Worm (Caenorhabditis elegans) whole organism, L1 larva: ENCODE results near the gene riok-3.

ENCODE experiments used
- C04F5.9 ChIP-seq: sonication (generic microtip); optimal IDR thresholded peaks from 2 replicates; lab custom pipeline; 2016; ENCODE audit warnings: missing genetic modification characterization, missing compliant biosample characterization
- Y116A8C.19 ChIP-seq: sonication (generic microtip); optimal IDR thresholded peaks from 2 replicates; lab custom pipeline; 2016; ENCODE audit warnings: missing compliant biosample characterization, missing genetic modification characterization, borderline replicate concordance
- alr-1 ChIP-seq: fragments of 200-800 bp; sonication (Bioruptor generic); optimal IDR thresholded peaks from 2 replicates; lab custom pipeline; 2018; ENCODE audit warnings: borderline replicate concordance, mild to moderate bottlenecking, missing genetic modification characterization, missing compliant biosample characterization
- aly-2 ChIP-seq: fragments of 150-350 bp; optimal IDR thresholded peaks from 2 replicates; lab custom pipeline; 2014; ENCODE audit warnings: missing biosample characterization, missing genetic modification characterization
- ama-1 ChIP-seq: fragments of 150-350 bp; optimal IDR thresholded peaks from 2 replicates; lab custom pipeline; 2014
- ceh-63 ChIP-seq: fragments of 200-800 bp; sonication (Bioruptor generic); optimal IDR thresholded peaks from 2 replicates; lab custom pipeline; 2018; ENCODE audit warnings: mild to moderate bottlenecking, missing genetic modification characterization, missing compliant biosample characterization
- ceh-82 ChIP-seq, 3 experiments: fragments of 150-350 bp in 1 of 3; sonication (generic microtip) in 2 of 3; optimal IDR thresholded peaks; 2 replicates each; lab custom pipeline; 2014 to 2017; ENCODE audit warnings: missing biosample characterization in 3 of 3, missing genetic modification characterization in 3 of 3
- ceh-88 ChIP-seq: fragments of 200-800 bp; sonication (Bioruptor generic); IDR thresholded peaks from 2 replicates; pipeline ENCODE4 v1.3.6; 2022; ENCODE audit warnings: missing genetic modification characterization, missing compliant biosample characterization
- ceh-90 ChIP-seq: sonication (generic microtip); optimal IDR thresholded peaks from 2 replicates; lab custom pipeline; 2016; ENCODE audit warnings: missing genetic modification characterization, missing compliant biosample characterization
- ces-1 ChIP-seq: fragments of 150-350 bp; optimal IDR thresholded peaks from 2 replicates; lab custom pipeline; 2014; ENCODE audit warnings: missing biosample characterization, missing genetic modification reagents, missing genetic modification characterization
- dpl-1 ChIP-seq, 3 experiments: fragments of 150-350 bp in 2 of 3; sonication (generic microtip) in 1 of 3; optimal IDR thresholded peaks; 2 replicates each; lab custom pipeline; 2014 to 2017; ENCODE audit warnings: missing biosample characterization in 3 of 3, missing genetic modification characterization in 3 of 3, missing genetic modification reagents in 3 of 3
- dsc-1 ChIP-seq: sonication (generic microtip); optimal IDR thresholded peaks from 2 replicates; lab custom pipeline; 2016; ENCODE audit warnings: mild to moderate bottlenecking, missing genetic modification characterization, missing compliant biosample characterization
- efl-1 ChIP-seq, 4 experiments: fragments of 150-350 bp; optimal IDR thresholded peaks in 3 of 4; peaks in 1 of 4; 1 replicate in 1 of 4; 2 replicates in 3 of 4; lab custom pipeline; 2014; ENCODE audit warnings: missing biosample characterization in 2 of 4, missing genetic modification characterization in 2 of 4, missing genetic modification reagents in 2 of 4
- efl-3 ChIP-seq: fragments of 200-800 bp; sonication (Bioruptor generic); optimal IDR thresholded peaks from 2 replicates; lab custom pipeline; 2018; ENCODE audit warnings: mild to moderate bottlenecking, missing genetic modification characterization, missing compliant biosample characterization
- egl-13 ChIP-seq: sonication (generic microtip); optimal IDR thresholded peaks from 2 replicates; lab custom pipeline; 2016; ENCODE audit warnings: missing genotype, missing genetic modification reagents, missing genetic modification characterization, missing compliant biosample characterization
- egl-27 ChIP-seq, 2 experiments: fragments of 150-350 bp in 1 of 2; sonication (generic microtip); optimal IDR thresholded peaks; 3 replicates each; lab custom pipeline; 2017 to 2018; ENCODE audit warnings: missing biosample characterization in 2 of 2, missing genetic modification characterization in 2 of 2, missing genetic modification reagents in 2 of 2
- elt-3 ChIP-seq, 6 experiments: fragments of 150-350 bp in 1 of 6; sonication (generic microtip); optimal IDR thresholded peaks; 2 replicates each; lab custom pipeline; 2017 to 2018; ENCODE audit warnings: missing biosample characterization in 6 of 6, missing genetic modification characterization in 6 of 6, inconsistent platforms in 1 of 6
- ets-5 ChIP-seq: fragments of 200-800 bp; sonication (Bioruptor generic); IDR thresholded peaks from 2 replicates; pipeline ENCODE4 v1.3.6; 2022; ENCODE audit warnings: missing genetic modification characterization, missing compliant biosample characterization
- fkh-4 ChIP-seq: sonication (generic microtip); optimal IDR thresholded peaks from 2 replicates; lab custom pipeline; 2016; ENCODE audit warnings: missing compliant biosample characterization, missing genetic modification characterization, borderline replicate concordance
- fkh-8 ChIP-seq: sonication (generic microtip); optimal IDR thresholded peaks from 2 replicates; lab custom pipeline; 2016; ENCODE audit warnings: mild to moderate bottlenecking, missing genetic modification characterization, missing compliant biosample characterization
- fos-1 ChIP-seq: fragments of 150-350 bp; optimal IDR thresholded peaks from 2 replicates; lab custom pipeline; 2014; ENCODE audit warnings: missing biosample characterization, missing genetic modification characterization
- grh-1 ChIP-seq: fragments of 200-800 bp; sonication (Bioruptor generic); IDR thresholded peaks from 2 replicates; pipeline ENCODE4 v1.3.6; 2022; ENCODE audit warnings: missing genetic modification reagents, missing genetic modification characterization, missing compliant biosample characterization
- hlh-17 ChIP-seq: fragments of 200-800 bp; sonication (Bioruptor generic); optimal IDR thresholded peaks from 2 replicates; lab custom pipeline; 2018; ENCODE audit warnings: missing genetic modification characterization, mild to moderate bottlenecking, missing compliant biosample characterization, moderate library complexity, borderline replicate concordance
- hpl-2 ChIP-seq: fragments of 150-350 bp; optimal IDR thresholded peaks from 2 replicates; lab custom pipeline; 2014; ENCODE audit warnings: missing biosample characterization, missing genetic modification reagents, missing genetic modification characterization
- irx-1 ChIP-seq: sonication (generic microtip); optimal IDR thresholded peaks from 2 replicates; lab custom pipeline; 2016; ENCODE audit warnings: missing genetic modification characterization, missing compliant biosample characterization
- lin-14 ChIP-seq: fragments of 200-800 bp; sonication (Bioruptor generic); optimal IDR thresholded peaks from 2 replicates; lab custom pipeline; 2018; ENCODE audit warnings: mild to moderate bottlenecking, missing genetic modification characterization, moderate library complexity, missing compliant biosample characterization
- lin-15B ChIP-seq: fragments of 150-350 bp; sonication (generic microtip); optimal IDR thresholded peaks from 3 replicates; lab custom pipeline; 2014; ENCODE audit warnings: missing biosample characterization, missing genetic modification characterization
- lir-3 ChIP-seq: sonication (generic microtip); optimal IDR thresholded peaks from 2 replicates; lab custom pipeline; 2016; ENCODE audit warnings: mild to moderate bottlenecking, missing genetic modification characterization, moderate library complexity, missing compliant biosample characterization; ENCODE audit not compliant: poor library complexity
- mdl-1 ChIP-seq, 2 experiments: fragments of 150-350 bp; optimal IDR thresholded peaks; 2 replicates each; lab custom pipeline; 2014 to 2017; ENCODE audit warnings: missing biosample characterization in 2 of 2, missing genetic modification characterization in 2 of 2, inconsistent platforms in 1 of 2
- mef-2 ChIP-seq: fragments of 150-350 bp; optimal IDR thresholded peaks from 2 replicates; lab custom pipeline; 2014; ENCODE audit warnings: missing biosample characterization, missing genetic modification characterization
- mep-1 ChIP-seq: fragments of 150-350 bp; optimal IDR thresholded peaks from 2 replicates; lab custom pipeline; 2014; ENCODE audit warnings: missing biosample characterization, missing genetic modification characterization
- nhr-12 ChIP-seq: sonication (generic microtip); optimal IDR thresholded peaks from 2 replicates; lab custom pipeline; 2017; ENCODE audit warnings: missing biosample characterization, missing genetic modification characterization
- nhr-20 ChIP-seq: sonication (generic microtip); optimal IDR thresholded peaks from 2 replicates; lab custom pipeline; 2016; ENCODE audit warnings: mild to moderate bottlenecking, missing genetic modification characterization, missing compliant biosample characterization
- nhr-237 ChIP-seq: fragments of 150-350 bp; optimal IDR thresholded peaks from 2 replicates; lab custom pipeline; 2014; ENCODE audit warnings: missing biosample characterization, missing genetic modification characterization
- nhr-47 ChIP-seq: sonication (generic microtip); optimal IDR thresholded peaks from 2 replicates; lab custom pipeline; 2016; ENCODE audit warnings: mild to moderate bottlenecking, missing genetic modification characterization, moderate library complexity, missing compliant biosample characterization
- nhr-76 ChIP-seq: sonication (generic microtip); optimal IDR thresholded peaks from 2 replicates; lab custom pipeline; 2017; ENCODE audit warnings: missing biosample characterization, missing genetic modification characterization
- nhr-77 ChIP-seq: fragments of 150-350 bp; optimal IDR thresholded peaks from 2 replicates; lab custom pipeline; 2014; ENCODE audit warnings: missing biosample characterization, missing genetic modification characterization
- nhr-90 ChIP-seq: sonication (generic microtip); optimal IDR thresholded peaks from 2 replicates; lab custom pipeline; 2016; ENCODE audit warnings: mild to moderate bottlenecking, missing genetic modification characterization, missing compliant biosample characterization; ENCODE audit not compliant: poor library complexity
- pag-3 ChIP-seq: sonication (generic microtip); optimal IDR thresholded peaks from 2 replicates; lab custom pipeline; 2017; ENCODE audit warnings: missing genetic modification characterization, mild to moderate bottlenecking, missing compliant biosample characterization, antibody characterized with exemption, borderline replicate concordance; ENCODE audit not compliant: insufficient read depth
- pax-3 ChIP-seq: fragments of 200-800 bp; sonication (Bioruptor generic); optimal IDR thresholded peaks from 2 replicates; lab custom pipeline; 2018; ENCODE audit warnings: mild to moderate bottlenecking, missing genetic modification characterization, moderate library complexity, missing compliant biosample characterization
- pqm-1 ChIP-seq: sonication (generic microtip); optimal IDR thresholded peaks from 3 replicates; lab custom pipeline; 2017; ENCODE audit warnings: missing biosample characterization, missing genetic modification characterization
- skn-1 ChIP-seq: fragments of 150-350 bp; optimal IDR thresholded peaks from 2 replicates; lab custom pipeline; 2014; ENCODE audit warnings: missing biosample characterization, missing genetic modification characterization
- sox-4 ChIP-seq: sonication (generic microtip); optimal IDR thresholded peaks from 2 replicates; lab custom pipeline; 2016; ENCODE audit warnings: missing genetic modification characterization, missing compliant biosample characterization
- sptf-1 ChIP-seq: fragments of 150-350 bp; optimal IDR thresholded peaks from 2 replicates; lab custom pipeline; 2014; ENCODE audit warnings: missing biosample characterization, missing genetic modification characterization
- tbx-2 ChIP-seq: sonication (generic microtip); optimal IDR thresholded peaks from 2 replicates; lab custom pipeline; 2016; ENCODE audit warnings: missing genetic modification characterization, missing compliant biosample characterization
- tlp-1 ChIP-seq: fragments of 150-350 bp; optimal IDR thresholded peaks from 2 replicates; lab custom pipeline; 2014; ENCODE audit warnings: missing biosample characterization, missing genetic modification characterization
- unc-62 ChIP-seq: fragments of 150-350 bp; optimal IDR thresholded peaks from 2 replicates; lab custom pipeline; 2014; ENCODE audit warnings: missing biosample characterization, missing genetic modification reagents, missing genetic modification characterization
- unc-86 ChIP-seq: sonication (generic microtip); optimal IDR thresholded peaks from 2 replicates; lab custom pipeline; 2016; ENCODE audit warnings: missing genetic modification characterization, missing compliant biosample characterization
- unc-98 ChIP-seq: fragments of 200-800 bp; sonication (Bioruptor generic); IDR thresholded peaks from 2 replicates; pipeline ENCODE4 v1.3.6; 2022; ENCODE audit warnings: missing genetic modification characterization, missing compliant biosample characterization
- zag-1 ChIP-seq: fragments of 150-350 bp; optimal IDR thresholded peaks from 2 replicates; lab custom pipeline; 2014; ENCODE audit warnings: missing biosample characterization, missing genetic modification characterization
- ztf-11 ChIP-seq, 2 experiments: sonication (generic microtip); optimal IDR thresholded peaks; 2 replicates each; lab custom pipeline; 2016 to 2017; ENCODE audit warnings: missing genetic modification characterization in 2 of 2, missing biosample characterization in 1 of 2, missing compliant biosample characterization in 1 of 2

The riok-3 gene

DNA sequence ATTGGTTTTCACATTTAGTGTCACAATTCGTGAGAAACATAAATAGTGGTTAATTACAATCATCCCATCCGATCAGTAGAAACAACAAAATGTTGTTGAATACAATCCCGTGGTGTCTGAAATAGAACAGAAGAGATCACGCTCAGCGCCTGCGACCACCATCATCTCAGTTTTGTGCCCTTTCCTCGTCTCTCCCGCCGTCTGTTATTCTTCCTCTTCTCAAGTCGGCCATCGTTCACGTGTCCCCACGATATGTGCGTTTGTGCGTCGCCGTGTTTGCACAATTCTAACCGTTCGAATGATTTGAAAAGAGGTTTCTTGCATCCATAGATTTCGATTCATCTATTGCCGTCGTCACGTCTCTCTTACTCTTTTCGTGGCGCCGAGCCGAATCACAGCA is 14.0 kb upstream of the riok-3 start, which contains the start of gene panl-3 (continued):
- TF ChIP-seq efl-3 (GFP tag; lab: Kevin White, UChicago) (no peak), ceh-82 (tag; optimal IDR thresholded peaks at IDR 0.05; lab: Kevin White, UChicago) (peak; percentile 10 to 57 (median 38)), ets-5 (no peak), pqm-1 (no peak), lin-15B (tag; lab: Kevin White, UChicago) (no peak), ces-1 (GFP tag; lab: Kevin White, UChicago) (no peak), lin-14 (GFP tag; lab: Kevin White, UChicago) (peak; percentile 91), nhr-77 (no peak), tbx-2 (tag; lab: Kevin White, UChicago) (peak; percentile 86), zag-1 (no peak), hpl-2 (GFP tag; lab: Kevin White, UChicago) (no peak), mef-2 (tag; lab: Kevin White, UChicago) (no peak), alr-1 (no peak), unc-62 (GFP tag; lab: Kevin White, UChicago) (no peak), skn-1 (tag; lab: Kevin White, UChicago) (peak; percentile 30), ceh-88 (no peak), fkh-8 (tag; lab: Kevin White, UChicago) (peak; percentile 65), nhr-47 (tag; lab: Kevin White, UChicago) (peak; percentile 69), ceh-90 (no peak), efl-1 (optimal IDR thresholded peaks at IDR 0.05; lab: Kevin White, UChicago) (peak; percentile 60 to 69), efl-1 (GFP tag; optimal IDR thresholded peaks at IDR 0.05 in 1 of 2; lab: Kevin White, UChicago) (peak; percentile 71 to 96), aly-2 (tag; lab: Kevin White, UChicago) (no peak), grh-1 (GFP tag; lab: Robert Waterston, UW) (no peak), ceh-63 (GFP tag; lab: Kevin White, UChicago) (no peak), nhr-76 (tag; lab: Kevin White, UChicago) (no peak), nhr-12 (tag; lab: Kevin White, UChicago) (no peak), ztf-11 (tag; optimal IDR thresholded peaks at IDR 0.05; lab: Kevin White, UChicago) (no peak), elt-3 (tag; optimal IDR thresholded peaks at IDR 0.05; lab: Kevin White, UChicago) (peak in 2 of 6 experiments; percentile 30 to 48), mep-1 (tag; lab: Kevin White, UChicago) (peak; percentile 93), egl-27 (tag; optimal IDR thresholded peaks at IDR 0.05; lab: Kevin White, UChicago) (no peak), nhr-90 (tag; lab: Kevin White, UChicago) (peak; percentile 61), fos-1 (no peak), ama-1 (lab: Kevin White, UChicago) (no peak), Y116A8C.19 (tag; lab: Kevin White, UChicago) (no peak), unc-86 (tag; lab: Kevin White, UChicago) (peak; percentile 35), pag-3 (tag; lab: Kevin White, UChicago) (no peak), dpl-1 (GFP tag; optimal IDR thresholded peaks at IDR 0.05; lab: Kevin White, UChicago) (peak; percentile 54 to 78 (median 65)), irx-1 (tag; lab: Kevin White, UChicago) (no peak), egl-13 (no peak), pax-3 (tag; lab: Kevin White, UChicago) (no peak), unc-98 (GFP tag; lab: Robert Waterston, UW) (no peak), hlh-17 (GFP tag; lab: Kevin White, UChicago) (no peak), sptf-1 (tag; lab: Kevin White, UChicago) (no peak), lir-3 (no peak), nhr-20 (tag; lab: Kevin White, UChicago) (peak; percentile 80), tlp-1 (tag; lab: Kevin White, UChicago) (no peak), fkh-4 (tag; lab: Kevin White, UChicago) (no peak), sox-4 (no peak), nhr-237 (tag; lab: Kevin White, UChicago) (no peak), C04F5.9 (tag; lab: Kevin White, UChicago) (no peak), dsc-1 (tag; lab: Kevin White, UChicago) (peak; percentile 28), mdl-1 (tag; optimal IDR thresholded peaks at IDR 0.05; lab: Kevin White, UChicago) (peak in 1 of 2 experiments; percentile 95)
